Fruit fly (Drosophila melanogaster) whole organism, embryonic: Measurements from ENCODE around the gene CG31219.

Source experiments
- Bgb ChIP-seq: fragments of 200-800 bp; sonication (Bioruptor generic); IDR thresholded peaks from 2 replicates; pipeline ENCODE4 v1.3.6; 2022; ENCODE audit warnings: missing biosample characterization, missing genetic modification characterization; ENCODE audit not compliant: partially characterized antibody
- Blimp-1 ChIP-seq: fragments of 200-800 bp; sonication (Bioruptor generic); optimal IDR thresholded peaks from 3 replicates; lab custom pipeline; 2018; ENCODE audit warnings: missing biosample characterization, missing genetic modification characterization, mild to moderate bottlenecking, moderate library complexity, missing genetic modification reagents
- CG10366 ChIP-seq: fragments of 200-800 bp; sonication (Bioruptor generic); IDR thresholded peaks from 2 replicates; pipeline ENCODE4 v1.3.6; 2022; ENCODE audit warnings: missing biosample characterization, missing genetic modification characterization
- CG11723 ChIP-seq: fragments of 200-800 bp; sonication (Bioruptor generic); optimal IDR thresholded peaks from 2 replicates; lab custom pipeline; 2017; ENCODE audit warnings: missing biosample characterization, mild to moderate bottlenecking, missing genetic modification characterization
- CG12299 ChIP-seq: fragments of 200-800 bp; sonication (Bioruptor generic); optimal IDR thresholded peaks from 2 replicates; lab custom pipeline; 2018; ENCODE audit warnings: missing biosample characterization, mild to moderate bottlenecking, missing genetic modification characterization
- CG13287 ChIP-seq: fragments of 200-800 bp; sonication (Bioruptor generic); IDR thresholded peaks from 2 replicates; pipeline ENCODE4 v1.3.6; 2022; ENCODE audit warnings: missing biosample characterization, missing genetic modification characterization; ENCODE audit not compliant: partially characterized antibody
- CG14014 ChIP-seq: fragments of 200-800 bp; sonication (Bioruptor generic); IDR thresholded peaks from 2 replicates; pipeline ENCODE4 v1.3.6; 2022; ENCODE audit warnings: missing biosample characterization, missing genetic modification characterization
- CG14710 ChIP-seq: fragments of 200-800 bp; sonication (Bioruptor generic); optimal IDR thresholded peaks from 3 replicates; lab custom pipeline; 2019; ENCODE audit warnings: missing biosample characterization, mild to moderate bottlenecking, missing genetic modification characterization, moderate library complexity
- CG16813 ChIP-seq: fragments of 200-800 bp; sonication (Bioruptor generic); IDR thresholded peaks from 3 replicates; pipeline ENCODE4 v1.3.6; 2022; ENCODE audit warnings: missing biosample characterization, missing genetic modification characterization; ENCODE audit not compliant: partially characterized antibody
- CG17385 ChIP-seq: fragments of 200-800 bp; sonication (Bioruptor generic); optimal IDR thresholded peaks from 3 replicates; lab custom pipeline; 2018; ENCODE audit warnings: missing biosample characterization, mild to moderate bottlenecking, missing genetic modification characterization
- CG18619 ChIP-seq: fragments of 200-800 bp; sonication (Bioruptor generic); optimal IDR thresholded peaks from 3 replicates; lab custom pipeline; 2017; ENCODE audit warnings: missing biosample characterization, mild to moderate bottlenecking, missing genetic modification characterization
- CG2116 ChIP-seq: fragments of 200-800 bp; sonication (Bioruptor generic); optimal IDR thresholded peaks from 3 replicates; lab custom pipeline; 2018; ENCODE audit warnings: missing biosample characterization, mild to moderate bottlenecking, missing genetic modification characterization
- CG2120 ChIP-seq: fragments of 200-800 bp; sonication (Bioruptor generic); optimal IDR thresholded peaks from 3 replicates; lab custom pipeline; 2016; ENCODE audit warnings: missing biosample characterization, missing genetic modification characterization
- CG34224 ChIP-seq: fragments of 200-800 bp; sonication (Bioruptor generic); IDR thresholded peaks from 3 replicates; pipeline ENCODE4 v1.3.6; 2022; ENCODE audit warnings: missing biosample characterization, missing genetic modification characterization; ENCODE audit not compliant: partially characterized antibody
- CG34422 ChIP-seq: fragments of 200-800 bp; sonication (Bioruptor generic); IDR thresholded peaks from 3 replicates; pipeline ENCODE4 v1.3.6; 2022; ENCODE audit warnings: missing biosample characterization, missing genetic modification characterization
- CG4360 ChIP-seq: fragments of 200-800 bp; sonication (Bioruptor generic); IDR thresholded peaks from 2 replicates; pipeline ENCODE4 v1.3.6; 2022; ENCODE audit warnings: missing biosample characterization, missing genetic modification characterization
- CG6791 ChIP-seq: fragments of 200-800 bp; sonication (Bioruptor generic); IDR thresholded peaks from 3 replicates; pipeline ENCODE4 v1.3.6; 2022; ENCODE audit warnings: missing biosample characterization, missing genetic modification characterization; ENCODE audit not compliant: partially characterized antibody
- CG8290 ChIP-seq, 3 experiments: fragments of 200-800 bp; sonication (Bioruptor generic); optimal IDR thresholded peaks; 2 replicates each; lab custom pipeline; 2016 to 2019; ENCODE audit warnings: missing biosample characterization in 3 of 3, missing genetic modification characterization in 3 of 3, mild to moderate bottlenecking in 2 of 3, moderate library complexity in 1 of 3
- Camta ChIP-seq: fragments of 200-800 bp; sonication (Bioruptor generic); optimal IDR thresholded peaks from 2 replicates; lab custom pipeline; 2016; ENCODE audit warnings: missing biosample characterization, missing genetic modification characterization
- Dbx ChIP-seq: fragments of 200-800 bp; sonication (Bioruptor generic); IDR thresholded peaks from 3 replicates; pipeline ENCODE4 v1.3.6; 2022; ENCODE audit warnings: missing biosample characterization, missing genetic modification characterization
- Doc3 ChIP-seq: fragments of 200-800 bp; sonication (Bioruptor generic); IDR thresholded peaks from 3 replicates; pipeline ENCODE4 v1.3.6; 2022; ENCODE audit warnings: missing biosample characterization, missing genetic modification characterization; ENCODE audit not compliant: partially characterized antibody
- Dref ChIP-seq: fragments of 200-800 bp; sonication (Bioruptor generic); IDR thresholded peaks from 2 replicates; pipeline ENCODE4 v1.3.6; 2022; ENCODE audit warnings: missing biosample characterization, missing genetic modification characterization
- E2f2 ChIP-seq: fragments of 200-800 bp; sonication (Bioruptor generic); IDR thresholded peaks from 2 replicates; pipeline ENCODE4 v1.3.6; 2022; ENCODE audit warnings: missing biosample characterization, missing genetic modification characterization
- Elba2 ChIP-seq: fragments of 200-800 bp; sonication (Bioruptor generic); optimal IDR thresholded peaks from 3 replicates; lab custom pipeline; 2016; ENCODE audit warnings: missing biosample characterization, missing genetic modification characterization
- Ets97D ChIP-seq: fragments of 200-800 bp; sonication (Bioruptor generic); optimal IDR thresholded peaks from 3 replicates; lab custom pipeline; 2016; ENCODE audit warnings: missing biosample characterization, missing genetic modification characterization
- H2.0 ChIP-seq: fragments of 200-800 bp; sonication (Bioruptor generic); IDR thresholded peaks from 2 replicates; pipeline ENCODE4 v1.3.6; 2022; ENCODE audit warnings: missing biosample characterization, missing genetic modification characterization
- HLH4C ChIP-seq: fragments of 200-800 bp; sonication (Bioruptor generic); IDR thresholded peaks from 3 replicates; pipeline ENCODE4 v1.3.6; 2022; ENCODE audit warnings: missing biosample characterization, missing genetic modification characterization; ENCODE audit not compliant: partially characterized antibody
- Hmr ChIP-seq: fragments of 200-800 bp; sonication (Bioruptor generic); optimal IDR thresholded peaks from 3 replicates; lab custom pipeline; 2017; ENCODE audit warnings: mild to moderate bottlenecking, missing biosample characterization, missing genetic modification reagents, missing genetic modification characterization
- Hsf ChIP-seq: fragments of 200-800 bp; sonication (Bioruptor generic); optimal IDR thresholded peaks from 3 replicates; lab custom pipeline; 2016; ENCODE audit warnings: missing biosample characterization, missing genetic modification characterization
- Myb ChIP-seq: fragments of 200-800 bp; sonication (Bioruptor generic); optimal IDR thresholded peaks from 2 replicates; lab custom pipeline; 2016; ENCODE audit warnings: missing biosample characterization, missing genetic modification characterization
- Opbp ChIP-seq: fragments of 200-800 bp; sonication (Bioruptor generic); IDR thresholded peaks from 3 replicates; pipeline ENCODE4 v1.3.6; 2022; ENCODE audit warnings: missing biosample characterization, missing genetic modification characterization; ENCODE audit not compliant: partially characterized antibody
- Pdp1 ChIP-seq, 2 experiments: fragments of 200-800 bp; sonication (Bioruptor generic); optimal IDR thresholded peaks; 3 replicates each; lab custom pipeline; 2016; ENCODE audit warnings: missing biosample characterization in 2 of 2, missing genetic modification characterization in 2 of 2, mild to moderate bottlenecking in 1 of 2, moderate library complexity in 1 of 2
- Scr ChIP-seq: fragments of 200-800 bp; sonication (Bioruptor generic); IDR thresholded peaks from 2 replicates; pipeline ENCODE4 v1.3.6; 2022; ENCODE audit warnings: missing biosample characterization, missing genetic modification characterization; ENCODE audit not compliant: partially characterized antibody
- Six4 ChIP-seq: fragments of 200-800 bp; sonication (Bioruptor generic); optimal IDR thresholded peaks from 2 replicates; lab custom pipeline; 2016; ENCODE audit warnings: missing biosample characterization, missing genetic modification characterization
- Trl ChIP-seq, 3 experiments: fragments of >200 bp in 2 of 3; fragments of 200-800 bp in 1 of 3; sonication (Bioruptor generic) in 1 of 3; optimal IDR thresholded peaks; 2 replicates in 1 of 3; 3 replicates in 2 of 3; lab custom pipeline; 2016 to 2017; ENCODE audit warnings: missing biosample characterization in 1 of 3, missing genetic modification characterization in 1 of 3
- amos ChIP-seq: fragments of 200-800 bp; sonication (Bioruptor generic); IDR thresholded peaks from 2 replicates; pipeline ENCODE4 v1.3.6; 2022; ENCODE audit warnings: missing biosample characterization, missing genetic modification characterization; ENCODE audit not compliant: partially characterized antibody
- bbx ChIP-seq: fragments of 200-800 bp; sonication (Bioruptor generic); IDR thresholded peaks from 2 replicates; pipeline ENCODE4 v1.3.6; 2022; ENCODE audit warnings: missing biosample characterization, missing genetic modification characterization; ENCODE audit not compliant: partially characterized antibody
- crp ChIP-seq, 2 experiments: fragments of 200-800 bp; sonication (Bioruptor generic); optimal IDR thresholded peaks; 2 replicates in 1 of 2; 3 replicates in 1 of 2; lab custom pipeline; 2017; ENCODE audit warnings: missing biosample characterization in 2 of 2, missing genetic modification characterization in 2 of 2, mild to moderate bottlenecking in 1 of 2, moderate library complexity in 1 of 2
- eyg ChIP-seq: fragments of 200-800 bp; sonication (Bioruptor generic); optimal IDR thresholded peaks from 3 replicates; lab custom pipeline; 2016; ENCODE audit warnings: missing biosample characterization, missing genetic modification characterization
- lab ChIP-seq: fragments of 200-800 bp; sonication (Bioruptor generic); optimal IDR thresholded peaks from 3 replicates; lab custom pipeline; 2017; ENCODE audit warnings: missing biosample characterization, missing genetic modification characterization, mild to moderate bottlenecking, moderate library complexity, missing genetic modification reagents
- pan ChIP-seq, 4 experiments: fragments of >200 bp in 3 of 4; fragments of 200-800 bp in 1 of 4; sonication (Bioruptor generic) in 1 of 4; optimal IDR thresholded peaks in 3 of 4; IDR thresholded peaks in 1 of 4; 2 replicates each; pipeline versions ENCODE4 v1.3.6 to Lab custom; 2017 to 2022; ENCODE audit warnings: missing biosample characterization in 2 of 4, missing genetic modification characterization in 2 of 4, mixed read lengths in 1 of 4
- pzg ChIP-seq: fragments of 200-800 bp; sonication (Bioruptor generic); optimal IDR thresholded peaks from 3 replicates; lab custom pipeline; 2018; ENCODE audit warnings: missing biosample characterization, mild to moderate bottlenecking, missing genetic modification characterization, moderate library complexity
- slbo ChIP-seq: fragments of 200-800 bp; sonication (Bioruptor generic); IDR thresholded peaks from 2 replicates; pipeline ENCODE4 v1.3.6; 2022; ENCODE audit warnings: missing biosample characterization, missing genetic modification characterization
- stwl ChIP-seq: fragments of 200-800 bp; sonication (Bioruptor generic); optimal IDR thresholded peaks from 3 replicates; lab custom pipeline; 2018; ENCODE audit warnings: missing biosample characterization, mild to moderate bottlenecking, missing genetic modification characterization, moderate library complexity
- vnd ChIP-seq: fragments of 200-800 bp; sonication (Bioruptor generic); IDR thresholded peaks from 3 replicates; pipeline ENCODE4 v1.3.6; 2022; ENCODE audit warnings: missing biosample characterization, missing genetic modification characterization; ENCODE audit not compliant: partially characterized antibody
- vvl ChIP-seq: fragments of 200-800 bp; sonication (Bioruptor generic); IDR thresholded peaks from 2 replicates; pipeline ENCODE4 v1.3.6; 2022; ENCODE audit warnings: missing biosample characterization, missing genetic modification characterization

Gene CG31219

DNA sequence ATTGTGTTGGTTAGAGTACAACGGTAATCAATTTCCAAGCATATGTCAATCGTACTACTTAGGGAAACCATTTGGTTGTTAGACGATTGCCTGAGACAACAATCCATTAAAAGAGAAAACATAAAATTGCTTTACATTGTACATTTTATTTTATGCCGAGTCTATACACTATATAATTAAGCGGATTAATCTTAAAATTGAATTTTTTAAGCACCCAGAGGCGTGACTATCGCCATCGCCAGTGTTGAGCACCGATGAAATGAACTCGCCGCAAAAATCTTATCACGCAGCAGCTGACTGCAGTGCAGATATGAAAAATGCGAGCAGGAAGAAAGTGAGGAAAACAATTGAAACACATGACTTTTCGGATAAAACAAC, 7.9 kb upstream of the CG31219 start:
- TF ChIP-seq CG16813 (GFP tag; lab: Robert Waterston, UW) = peak; percentile 69
- no peak for TF ChIP-seq eyg (GFP tag; lab: Kevin White, UChicago)
- no peak for TF ChIP-seq CG4360
- no peak for TF ChIP-seq CG17385 (GFP tag; lab: Kevin White, UChicago)
- peak; percentile 21; the same call in 1 of the 2 replicates for TF ChIP-seq slbo
- peak; percentile 14 for TF ChIP-seq CG11723
- TF ChIP-seq H2.0 (GFP tag; lab: Robert Waterston, UW) = no peak
- TF ChIP-seq stwl (tag; lab: Kevin White, UChicago) = peak; percentile 97
- peak; percentile 11 for TF ChIP-seq Camta
- TF ChIP-seq Six4 (GFP tag; lab: Kevin White, UChicago) = no peak
- TF ChIP-seq Pdp1 (GFP tag; optimal IDR thresholded peaks at IDR 0.05; lab: Kevin White, UChicago) = peak in 1 of 2 experiments; percentile 7
- TF ChIP-seq CG2116 = peak; percentile 47
- 0 out of 2 replicates have a peak, but pooled peaks have one; percentile 21 for TF ChIP-seq CG14014
- peak; percentile 88 for TF ChIP-seq bbx (GFP tag; lab: Robert Waterston, UW)
- peak; percentile 53; the same call in 1 of the 3 replicates for TF ChIP-seq HLH4C (GFP tag; lab: Robert Waterston, UW)
- TF ChIP-seq Hsf (GFP tag; lab: Kevin White, UChicago) = no peak
- TF ChIP-seq CG18619 (GFP tag; lab: Kevin White, UChicago) = no peak
- no peak for TF ChIP-seq CG8290 (GFP tag; optimal IDR thresholded peaks at IDR 0.05; lab: Kevin White, UChicago)
- peak in 1 of 2 experiments; percentile 13 for TF ChIP-seq CG8290 (tag; optimal IDR thresholded peaks at IDR 0.05; lab: Kevin White, UChicago)
- TF ChIP-seq Doc3 = peak; percentile 81
- TF ChIP-seq Hmr = peak; percentile 11
- TF ChIP-seq Bgb (GFP tag; lab: Robert Waterston, UW) = peak; percentile 85
- peak; percentile 70 for TF ChIP-seq E2f2
- peak; percentile 21 for TF ChIP-seq lab (GFP tag; lab: Kevin White, UChicago)
- peak; percentile 8 for TF ChIP-seq CG14710 (tag; lab: Kevin White, UChicago)
- peak; percentile 11; the same call in 1 of the 2 replicates for TF ChIP-seq CG10366
- TF ChIP-seq Dbx (GFP tag; lab: Robert Waterston, UW) = peak; percentile 37; the same call in 1 of the 3 replicates
- no peak for TF ChIP-seq Blimp-1 (GFP tag; lab: Kevin White, UChicago)
- peak; percentile 62 for TF ChIP-seq CG34224
- TF ChIP-seq vnd (GFP tag; lab: Robert Waterston, UW) = peak; percentile 67; the same call in 1 of the 3 replicates
- TF ChIP-seq Elba2 (GFP tag; lab: Kevin White, UChicago) = no peak
- peak; percentile 2 for TF ChIP-seq Myb (GFP tag; lab: Kevin White, UChicago)
- TF ChIP-seq CG34422 (GFP tag; lab: Robert Waterston, UW) = 0 out of 3 replicates have a peak, but pooled peaks have one; percentile 7
- no peak for TF ChIP-seq pan (optimal IDR thresholded peaks at IDR 0.05; lab: Kevin White, UChicago)
- peak in 1 of 2 experiments; percentile 31 for TF ChIP-seq pan (GFP tag; optimal IDR thresholded peaks at IDR 0.05 in 1 of 2, IDR thresholded peaks at IDR 0.05 in 1 of 2)
- TF ChIP-seq CG6791 (GFP tag; lab: Robert Waterston, UW) = peak; percentile 91
- peak; percentile 19 to 79 for TF ChIP-seq crp (GFP tag; optimal IDR thresholded peaks at IDR 0.05; lab: Kevin White, UChicago)
- peak; percentile 34 for TF ChIP-seq Dref (GFP tag; lab: Robert Waterston, UW)
- TF ChIP-seq CG12299 (tag; lab: Kevin White, UChicago) = no peak
- peak; percentile 39; the same call in 1 of the 2 replicates for TF ChIP-seq vvl (GFP tag; lab: Robert Waterston, UW)
- peak; percentile 3 for TF ChIP-seq Ets97D (GFP tag; lab: Kevin White, UChicago)
- TF ChIP-seq Scr (GFP tag; lab: Robert Waterston, UW) = peak; percentile 77
- no peak for TF ChIP-seq Trl (optimal IDR thresholded peaks at IDR 0.05; lab: Kevin White, UChicago)
- TF ChIP-seq Trl (GFP tag; optimal IDR thresholded peaks at IDR 0.05; lab: Kevin White, UChicago) = peak; percentile 1
- TF ChIP-seq CG13287 (GFP tag; lab: Robert Waterston, UW) = peak; percentile 80
- TF ChIP-seq CG2120 = peak; percentile 27
- TF ChIP-seq amos (GFP tag; lab: Robert Waterston, UW) = peak; percentile 76; the same call in 1 of the 2 replicates
- TF ChIP-seq Opbp (GFP tag; lab: Robert Waterston, UW) = peak; percentile 74; the same call in 2 of the 3 replicates
- peak; percentile 36 for TF ChIP-seq pzg (GFP tag; lab: Kevin White, UChicago)
